Worm (Caenorhabditis elegans) whole organism, young adult: ENCODE results near the gene col-74.

Experiments
- B0035.1 ChIP-seq: sonication (generic microtip); optimal IDR thresholded peaks from 2 replicates; lab custom pipeline; 2016; ENCODE audit warnings: missing genetic modification characterization, mild to moderate bottlenecking, missing compliant biosample characterization, missing genotype, missing genetic modification reagents
- D2030.7 ChIP-seq: fragments of 200-800 bp; sonication (Bioruptor generic); IDR thresholded peaks from 2 replicates; pipeline ENCODE4 v1.3.6; 2022; ENCODE audit warnings: missing genetic modification reagents, missing genetic modification characterization, missing compliant biosample characterization
- F37B4.10 ChIP-seq: fragments of 200-800 bp; sonication (Bioruptor generic); IDR thresholded peaks from 2 replicates; pipeline ENCODE4 v1.3.6; 2022; ENCODE audit warnings: missing genetic modification characterization, missing compliant biosample characterization
- F49E8.2 ChIP-seq: sonication (generic microtip); optimal IDR thresholded peaks from 3 replicates; lab custom pipeline; 2017; ENCODE audit warnings: missing genetic modification characterization, mild to moderate bottlenecking, missing compliant biosample characterization, antibody characterized with exemption, moderate library complexity; ENCODE audit not compliant: insufficient read depth
- F57A8.1 ChIP-seq: fragments of 200-800 bp; sonication (Bioruptor generic); optimal IDR thresholded peaks from 2 replicates; lab custom pipeline; 2018; ENCODE audit warnings: mild to moderate bottlenecking, missing genetic modification characterization, moderate library complexity, missing compliant biosample characterization
- F57C9.4 ChIP-seq: sonication (generic microtip); optimal IDR thresholded peaks from 2 replicates; lab custom pipeline; 2017; ENCODE audit warnings: mild to moderate bottlenecking, missing genetic modification characterization, missing compliant biosample characterization
- K11D2.4 ChIP-seq: fragments of 200-800 bp; sonication (Bioruptor generic); IDR thresholded peaks from 2 replicates; pipeline ENCODE4 v1.3.6; 2022; ENCODE audit warnings: missing genetic modification reagents, missing genetic modification characterization, missing compliant biosample characterization
- Y79H2A.3 ChIP-seq: fragments of 200-800 bp; sonication (Bioruptor generic); conservative IDR thresholded peaks from 2 replicates; pipeline ENCODE4 v1.3.6; 2022; ENCODE audit warnings: missing genetic modification reagents, missing genetic modification characterization, missing compliant biosample characterization
- attf-6 ChIP-seq: fragments of 200-800 bp; sonication (Bioruptor generic); IDR thresholded peaks from 2 replicates; pipeline ENCODE4 v1.3.6; 2022; ENCODE audit warnings: missing genetic modification reagents, missing genetic modification characterization, missing compliant biosample characterization
- ccch-3 ChIP-seq: fragments of 200-800 bp; sonication (Bioruptor generic); optimal IDR thresholded peaks from 2 replicates; lab custom pipeline; 2018; ENCODE audit warnings: mild to moderate bottlenecking, missing genetic modification characterization, missing compliant biosample characterization
- cebp-1 ChIP-seq, 2 experiments: fragments of 200-800 bp in 1 of 2; sonication (Bioruptor generic) in 1 of 2; sonication (generic microtip) in 1 of 2; IDR thresholded peaks in 1 of 2; optimal IDR thresholded peaks in 1 of 2; 2 replicates each; pipeline versions ENCODE4 v1.3.6 to Lab custom; 2017 to 2022; ENCODE audit warnings: missing compliant biosample characterization in 2 of 2, missing genetic modification characterization in 2 of 2, mild to moderate bottlenecking in 1 of 2, missing genetic modification reagents in 1 of 2, moderate library complexity in 1 of 2
- cebp-2 ChIP-seq: fragments of 200-800 bp; sonication (Bioruptor generic); IDR thresholded peaks from 2 replicates; pipeline ENCODE4 v1.3.6; 2022; ENCODE audit warnings: missing genetic modification characterization, missing compliant biosample characterization
- ceh-100 ChIP-seq: fragments of 200-800 bp; sonication (Bioruptor generic); IDR thresholded peaks from 2 replicates; pipeline ENCODE4 v1.3.6; 2022; ENCODE audit warnings: missing genetic modification reagents, missing genetic modification characterization, missing compliant biosample characterization
- ceh-27 ChIP-seq: fragments of 200-800 bp; sonication (Bioruptor generic); optimal IDR thresholded peaks from 2 replicates; lab custom pipeline; 2018; ENCODE audit warnings: mild to moderate bottlenecking, missing genetic modification characterization, moderate library complexity, missing compliant biosample characterization
- ceh-58 ChIP-seq: fragments of 200-800 bp; sonication (Bioruptor generic); IDR thresholded peaks from 2 replicates; pipeline ENCODE4 v1.3.6; 2022; ENCODE audit warnings: missing genetic modification characterization, missing compliant biosample characterization
- chd-7 ChIP-seq: sonication (generic microtip); optimal IDR thresholded peaks from 2 replicates; lab custom pipeline; 2016; ENCODE audit warnings: mild to moderate bottlenecking, missing genetic modification characterization, moderate library complexity, missing compliant biosample characterization
- dox-1 ChIP-seq: fragments of 200-800 bp; sonication (Bioruptor generic); IDR thresholded peaks from 2 replicates; pipeline ENCODE4 v1.3.6; 2022; ENCODE audit warnings: missing genetic modification reagents, missing genetic modification characterization, missing compliant biosample characterization
- egl-18 ChIP-seq: fragments of 200-800 bp; sonication (Bioruptor generic); IDR thresholded peaks from 2 replicates; pipeline ENCODE4 v1.3.6; 2022; ENCODE audit warnings: missing genetic modification reagents, missing genetic modification characterization, missing compliant biosample characterization
- hmg-1.2 ChIP-seq: fragments of 200-800 bp; sonication (Bioruptor generic); IDR thresholded peaks from 2 replicates; pipeline ENCODE4 v1.3.6; 2022; ENCODE audit warnings: missing genetic modification reagents, missing genetic modification characterization, missing compliant biosample characterization
- hrde-1 ChIP-seq: sonication (generic microtip); optimal IDR thresholded peaks from 2 replicates; lab custom pipeline; 2016; ENCODE audit warnings: missing genetic modification characterization, mild to moderate bottlenecking, missing compliant biosample characterization, moderate library complexity, missing genotype, missing genetic modification reagents, borderline replicate concordance
- lag-1 ChIP-seq: fragments of 200-800 bp; sonication (Bioruptor generic); IDR thresholded peaks from 2 replicates; pipeline ENCODE4 v1.3.6; 2022; ENCODE audit warnings: missing genetic modification reagents, missing genetic modification characterization, missing compliant biosample characterization
- madf-3 ChIP-seq: fragments of 200-800 bp; sonication (Bioruptor generic); IDR thresholded peaks from 2 replicates; pipeline ENCODE4 v1.3.6; 2022; ENCODE audit warnings: missing genetic modification reagents, missing genetic modification characterization, missing compliant biosample characterization
- mcd-1 ChIP-seq: fragments of 200-800 bp; sonication (Bioruptor generic); IDR thresholded peaks from 2 replicates; pipeline ENCODE4 v1.3.6; 2022; ENCODE audit warnings: missing genetic modification reagents, missing genetic modification characterization, missing compliant biosample characterization
- mel-28 ChIP-seq: sonication (generic microtip); optimal IDR thresholded peaks from 2 replicates; lab custom pipeline; 2016; ENCODE audit warnings: borderline replicate concordance, mild to moderate bottlenecking, missing genetic modification characterization, missing compliant biosample characterization
- mes-4 ChIP-seq: sonication (generic microtip); optimal IDR thresholded peaks from 2 replicates; lab custom pipeline; 2016; ENCODE audit warnings: missing genotype, missing genetic modification characterization, missing compliant biosample characterization
- nhr-27 ChIP-seq: fragments of 200-800 bp; sonication (Bioruptor generic); optimal IDR thresholded peaks from 2 replicates; lab custom pipeline; 2018; ENCODE audit warnings: mild to moderate bottlenecking, missing genetic modification characterization, moderate library complexity, missing compliant biosample characterization
- pbrm-1 ChIP-seq: fragments of 200-800 bp; sonication (Bioruptor generic); IDR thresholded peaks from 2 replicates; pipeline ENCODE4 v1.3.6; 2022; ENCODE audit warnings: missing genetic modification reagents, missing genetic modification characterization, missing compliant biosample characterization
- pha-4 ChIP-seq: fragments of 150-350 bp; sonication (generic microtip); optimal IDR thresholded peaks from 2 replicates; lab custom pipeline; 2014; ENCODE audit warnings: missing biosample characterization, missing genetic modification reagents, missing genetic modification characterization
- rpc-1 ChIP-seq, 2 experiments: fragments of 150-350 bp in 1 of 2; sonication (generic microtip) in 1 of 2; optimal IDR thresholded peaks; 2 replicates each; lab custom pipeline; 2014 to 2018; ENCODE audit warnings: missing biosample characterization in 1 of 2, missing genetic modification characterization in 1 of 2, missing genetic modification reagents in 1 of 2, missing genotype in 1 of 2
- snpc-1.1 ChIP-seq: sonication (generic microtip); optimal IDR thresholded peaks from 2 replicates; lab custom pipeline; 2017; ENCODE audit warnings: missing genetic modification characterization, mild to moderate bottlenecking, missing compliant biosample characterization, antibody characterized with exemption, moderate library complexity, missing genotype, missing genetic modification reagents; ENCODE audit not compliant: insufficient read depth
- tbx-9 ChIP-seq: sonication (generic microtip); optimal IDR thresholded peaks from 2 replicates; lab custom pipeline; 2016; ENCODE audit warnings: borderline replicate concordance, missing genetic modification characterization, inconsistent platforms, missing compliant biosample characterization
- xnd-1 ChIP-seq: sonication (generic microtip); optimal IDR thresholded peaks from 2 replicates; lab custom pipeline; 2016; ENCODE audit warnings: missing genotype, missing genetic modification reagents, missing genetic modification characterization, missing compliant biosample characterization
- zfh-2 ChIP-seq: fragments of 200-800 bp; sonication (Bioruptor generic); conservative IDR thresholded peaks from 2 replicates; pipeline ENCODE4 v1.3.6; 2022; ENCODE audit warnings: missing genetic modification reagents, missing genetic modification characterization, missing compliant biosample characterization
- zim-3 ChIP-seq: sonication (generic microtip); optimal IDR thresholded peaks from 2 replicates; lab custom pipeline; 2017; ENCODE audit warnings: mild to moderate bottlenecking, missing genetic modification characterization, moderate library complexity, missing compliant biosample characterization
- ztf-3 ChIP-seq: fragments of 200-800 bp; sonication (Bioruptor generic); optimal IDR thresholded peaks from 2 replicates; lab custom pipeline; 2018; ENCODE audit warnings: mild to moderate bottlenecking, missing genetic modification characterization, missing compliant biosample characterization

col-74 gene

ce11 chrII:5844694-5845129 lies 14.5 kb downstream of the col-74 start (continued):
- TF ChIP-seq ceh-58 (GFP tag; lab: Robert Waterston, UW) (peak; percentile 61; the same call in 1 of the 2 replicates), mes-4 (tag; lab: Kevin White, UChicago) (peak; percentile 77), hmg-1.2 (GFP tag; lab: Robert Waterston, UW) (peak; percentile 95), zfh-2 (GFP tag; lab: Robert Waterston, UW) (peak; percentile 97), ccch-3 (peak; percentile 31), hrde-1 (tag; lab: Kevin White, UChicago) (peak; percentile 94), madf-3 (GFP tag; lab: Robert Waterston, UW) (peak; percentile 95), egl-18 (peak; percentile 95), D2030.7 (GFP tag; lab: Robert Waterston, UW) (peak; percentile 99)
- TF ChIP-seq, all 124 proteins: peak for 120

ce11 chrII:5845441-5845840 lies 15.3 kb downstream of the col-74 start, which contains the start of the genes ZK1248.17 and H41C03.3:
ZK1248.17 (minus strand) TSS chrII:5845541.
H41C03.3 (plus strand) TSS chrII:5845777.
- TF ChIP-seq F37B4.10 (GFP tag; lab: Robert Waterston, UW) (no peak), xnd-1 (tag; lab: Kevin White, UChicago) (no peak), snpc-1.1 (tag; lab: Kevin White, UChicago) (no peak), F57A8.1 (GFP tag; lab: Kevin White, UChicago) (no peak), mes-4 (tag; lab: Kevin White, UChicago) (no peak), pha-4 (tag; lab: Kevin White, UChicago) (no peak), pbrm-1 (GFP tag; lab: Robert Waterston, UW) (no peak), K11D2.4 (GFP tag; lab: Robert Waterston, UW) (no peak), dox-1 (GFP tag; lab: Robert Waterston, UW) (no peak), cebp-2 (no peak), ceh-27 (GFP tag; lab: Kevin White, UChicago) (no peak), cebp-1 (GFP tag; IDR thresholded peaks at IDR 0.05; lab: Robert Waterston, UW) (no peak), cebp-1 (tag; optimal IDR thresholded peaks at IDR 0.05; lab: Kevin White, UChicago) (no peak), ceh-100 (GFP tag; lab: Robert Waterston, UW) (no peak)

DNA sequence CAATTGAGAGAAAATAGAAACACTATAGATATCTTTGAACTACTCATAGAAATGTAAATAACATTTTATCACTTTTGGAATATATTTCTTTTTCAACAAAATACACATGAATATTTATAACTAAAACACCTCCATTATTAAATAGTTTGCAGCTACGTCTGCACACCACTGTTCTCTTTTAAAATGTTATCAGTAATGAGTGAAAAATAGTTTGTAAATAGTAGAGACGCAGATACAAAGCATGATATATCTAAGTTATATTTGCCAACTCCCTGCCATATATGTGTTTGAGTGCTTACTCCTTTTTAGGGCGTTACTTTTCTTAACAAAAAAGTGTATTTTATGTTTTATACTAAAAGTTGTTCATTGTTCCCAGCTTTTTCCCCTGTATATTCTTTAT lies 16.0 kb downstream of the col-74 start:
- no peak for TF ChIP-seq F57C9.4 (tag; lab: Kevin White, UChicago)
- TF ChIP-seq xnd-1 (tag; lab: Kevin White, UChicago), result no peak
- no peak for TF ChIP-seq ztf-3
- no peak for TF ChIP-seq chd-7
- TF ChIP-seq mel-28 (tag; lab: Kevin White, UChicago), result no peak
- no peak for TF ChIP-seq rpc-1 (optimal IDR thresholded peaks at IDR 0.05; lab: Kevin White, UChicago)
- no peak for TF ChIP-seq rpc-1 (tag; optimal IDR thresholded peaks at IDR 0.05; lab: Kevin White, UChicago)
- TF ChIP-seq lag-1 (GFP tag; lab: Robert Waterston, UW), result no peak
- TF ChIP-seq mcd-1 (GFP tag; lab: Robert Waterston, UW), result no peak
- no peak for TF ChIP-seq F49E8.2 (tag; lab: Kevin White, UChicago)
- no peak for TF ChIP-seq Y79H2A.3 (GFP tag; lab: Robert Waterston, UW)
- TF ChIP-seq, all 124 proteins: peak for 0

DNA sequence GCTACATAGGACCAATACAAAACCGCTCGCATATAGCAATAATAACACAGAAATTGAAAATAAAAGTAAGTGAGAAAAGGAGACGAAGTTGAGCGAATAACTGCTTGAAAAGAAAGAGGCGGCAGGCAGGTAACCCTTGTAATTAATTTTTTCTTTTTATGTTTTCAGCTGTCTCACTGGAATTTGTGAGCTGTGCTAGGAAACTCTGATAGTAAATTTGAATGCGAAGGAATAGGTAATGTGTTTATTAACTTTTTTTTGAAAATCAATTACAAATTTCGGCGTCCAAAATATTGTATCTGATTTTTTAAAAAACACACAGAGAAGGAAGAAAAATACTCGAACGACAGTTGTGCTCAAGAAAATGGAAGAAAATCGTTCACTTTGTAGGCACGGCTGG lies 21.8 kb downstream of the col-74 start, which contains the start of gene H41C03.2:
Gene H41C03.2, minus strand, starts transcription at position 101 of the 400 bp plus-strand sequence.
- TF ChIP-seq madf-3 (GFP tag; lab: Robert Waterston, UW) (no peak), attf-6 (GFP tag; lab: Robert Waterston, UW) (no peak), B0035.1 (tag; lab: Kevin White, UChicago) (no peak), tbx-9 (no peak), zim-3 (tag; lab: Kevin White, UChicago) (no peak), nhr-27 (tag; lab: Kevin White, UChicago) (no peak)
